Fruit fly (Drosophila melanogaster): ENCODE results near the gene spi.

Gene spi

dm6 chr2L:19546869-19547710 is 30.0 kb downstream of the spi start, which contains the start of gene CG10337 (continued):
- TF ChIP-seq CG13775 (GFP tag; optimal IDR thresholded peaks at IDR 0.05) (peak; percentile 8), Camta (GFP tag; optimal IDR thresholded peaks at IDR 0.05) (no peak), CG10209 (GFP tag; optimal IDR thresholded peaks at IDR 0.05) (peak; percentile 38), Doc3 (GFP tag; IDR thresholded peaks at IDR 0.05; ENCODE audit: partially characterized antibody) (no peak), amos (GFP tag; IDR thresholded peaks at IDR 0.05; ENCODE audit: partially characterized antibody) (no peak), CG2199 (GFP tag; IDR thresholded peaks at IDR 0.05) (peak; percentile 64; the same call in 1 of the 3 replicates), CG4360 (GFP tag; IDR thresholded peaks at IDR 0.05) (no peak), CG30403 (GFP tag; optimal IDR thresholded peaks at IDR 0.05) (peak; percentile 47), Elba2 (GFP tag; optimal IDR thresholded peaks at IDR 0.05) (no peak), CG2712 (tag; optimal IDR thresholded peaks at IDR 0.05) (peak; percentile 28), D19B (GFP tag; optimal IDR thresholded peaks at IDR 0.05) (peak; percentile 36), CG9727 (GFP tag; optimal IDR thresholded peaks at IDR 0.05) (peak; percentile 57), Aef1 (GFP tag; IDR thresholded peaks at IDR 0.05) (0 out of 3 replicates have a peak, but pooled peaks have one; percentile 25), ERR (GFP tag; optimal IDR thresholded peaks at IDR 0.05) (no peak), fu2 (GFP tag; optimal IDR thresholded peaks at IDR 0.05) (no peak), cad (GFP tag; optimal IDR thresholded peaks at IDR 0.05) (no peak), bowl (GFP tag; IDR thresholded peaks at IDR 0.05) (no peak), Neu2 (GFP tag; optimal IDR thresholded peaks at IDR 0.05; ENCODE audit: borderline replicate concordance) (no peak), Fer3 (tag; optimal IDR thresholded peaks at IDR 0.05) (peak; percentile 59), Lhr (GFP tag; optimal IDR thresholded peaks at IDR 0.05) (no peak), shn (GFP tag; optimal IDR thresholded peaks at IDR 0.05) (peak; percentile 13), HmgD (GFP tag; optimal IDR thresholded peaks at IDR 0.05) (no peak), Fer1 (GFP tag; optimal IDR thresholded peaks at IDR 0.05) (peak; percentile 78), CG14014 (GFP tag; IDR thresholded peaks at IDR 0.05) (no peak), CG4328 (GFP tag; optimal IDR thresholded peaks at IDR 0.05) (peak; percentile 17), CG15601 (tag; optimal IDR thresholded peaks at IDR 0.05) (peak; percentile 34), Side (GFP tag; optimal IDR thresholded peaks at IDR 0.05) (no peak), Hr39 (optimal IDR thresholded peaks at IDR 0.05) (no peak), ham (GFP tag; IDR thresholded peaks at IDR 0.05) (no peak), usp (GFP tag; optimal IDR thresholded peaks at IDR 0.05) (no peak), cas (GFP tag; IDR thresholded peaks at IDR 0.05) (no peak), Hr78 (GFP tag; optimal IDR thresholded peaks at IDR 0.05) (no peak), kay (GFP tag; optimal IDR thresholded peaks at IDR 0.05) (peak; percentile 53), Optix (GFP tag; IDR thresholded peaks at IDR 0.05) (no peak), Med (GFP tag) (peak; percentile 83), CG14860 (GFP tag; IDR thresholded peaks at IDR 0.05; ENCODE audit: partially characterized antibody) (no peak), lov (optimal IDR thresholded peaks at IDR 0.05) (no peak), lov (GFP tag; IDR thresholded peaks at IDR 0.05) (no peak), CG13296 (GFP tag; optimal IDR thresholded peaks at IDR 0.05) (peak; percentile 68), Hr51 (GFP tag; optimal IDR thresholded peaks at IDR 0.05) (peak in 1 of 2 experiments; percentile 73), Pdp1 (GFP tag; optimal IDR thresholded peaks at IDR 0.05) (peak; percentile 18 to 60), Myb (GFP tag; optimal IDR thresholded peaks at IDR 0.05) (peak; percentile 24), Xbp1 (GFP tag; optimal IDR thresholded peaks at IDR 0.05) (peak; percentile 24), CG4854 (GFP tag; optimal IDR thresholded peaks at IDR 0.05) (no peak), bbx (GFP tag; IDR thresholded peaks at IDR 0.05; ENCODE audit: partially characterized antibody) (no peak), lab (GFP tag; optimal IDR thresholded peaks at IDR 0.05) (peak; percentile 86), CG18619 (GFP tag; optimal IDR thresholded peaks at IDR 0.05) (peak; percentile 37), oc (tag; optimal IDR thresholded peaks at IDR 0.05) (peak; percentile 27), CG6854 (GFP tag; optimal IDR thresholded peaks at IDR 0.05) (peak; percentile 64)
